Fruit fly (Drosophila melanogaster) S2 (cell line): Measurements from ENCODE around the gene PNPase.

Experiments used
- CG8478 ChIP-seq: fragments of >200 bp; optimal IDR thresholded peaks from 2 replicates; lab custom pipeline; 2018
- CTCF ChIP-seq, 2 experiments: fragments of >200 bp; optimal IDR thresholded peaks; 2 replicates each; lab custom pipeline; 2018

DNA sequence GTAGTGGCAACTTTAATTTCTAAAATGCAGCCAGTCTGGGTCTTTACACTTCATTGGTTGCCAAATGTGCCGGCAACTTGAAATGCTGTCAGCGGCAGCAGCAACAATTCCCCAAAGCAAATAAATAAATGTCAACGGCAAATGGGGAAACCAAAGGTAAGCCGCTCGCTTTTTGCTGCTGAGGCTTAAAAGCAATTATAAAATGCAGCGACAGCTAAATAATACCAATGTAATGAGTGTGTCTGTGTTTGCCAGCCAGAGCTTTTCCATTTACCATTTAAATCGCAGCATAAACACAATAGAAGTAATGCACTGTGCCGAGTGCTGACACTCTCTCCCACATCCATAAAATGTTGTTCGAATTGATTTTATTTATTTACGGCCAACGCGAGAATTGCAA, 35.3 kb upstream of the PNPase start:
- TF ChIP-seq CG8478 (lab: Kevin White, UChicago) (no peak), CTCF (optimal IDR thresholded peaks at IDR 0.05; lab: Kevin White, UChicago) (no peak)
